Worm (Caenorhabditis elegans) whole organism, L1 larva: ENCODE results near the gene C06B3.1.

Experiments used
- C04F5.9 ChIP-seq: sonication (generic microtip); optimal IDR thresholded peaks from 2 replicates; lab custom pipeline; 2016; ENCODE audit warnings: missing genetic modification characterization, missing compliant biosample characterization
- C34B4.2 ChIP-seq: sonication (generic microtip); optimal IDR thresholded peaks from 2 replicates; lab custom pipeline; 2017; ENCODE audit warnings: mild to moderate bottlenecking, missing genetic modification characterization, missing compliant biosample characterization
- F16B12.6 ChIP-seq: fragments of 150-350 bp; optimal IDR thresholded peaks from 2 replicates; lab custom pipeline; 2014; ENCODE audit warnings: missing biosample characterization, missing genetic modification characterization
- aha-1 ChIP-seq: fragments of 150-350 bp; optimal IDR thresholded peaks from 2 replicates; lab custom pipeline; 2014; ENCODE audit warnings: missing biosample characterization, missing genetic modification characterization
- alr-1 ChIP-seq: fragments of 200-800 bp; sonication (Bioruptor generic); optimal IDR thresholded peaks from 2 replicates; lab custom pipeline; 2018; ENCODE audit warnings: borderline replicate concordance, mild to moderate bottlenecking, missing genetic modification characterization, missing compliant biosample characterization
- blmp-1 ChIP-seq: fragments of 150-350 bp; optimal IDR thresholded peaks from 2 replicates; lab custom pipeline; 2014; ENCODE audit warnings: missing biosample characterization, missing genetic modification characterization
- ceh-8 ChIP-seq: fragments of 200-800 bp; sonication (Bioruptor generic); optimal IDR thresholded peaks from 2 replicates; lab custom pipeline; 2018; ENCODE audit warnings: mild to moderate bottlenecking, missing genetic modification characterization, moderate library complexity, missing compliant biosample characterization
- ceh-82 ChIP-seq, 3 experiments: fragments of 150-350 bp in 1 of 3; sonication (generic microtip) in 2 of 3; optimal IDR thresholded peaks; 2 replicates each; lab custom pipeline; 2014 to 2017; ENCODE audit warnings: missing biosample characterization in 3 of 3, missing genetic modification characterization in 3 of 3
- ceh-88 ChIP-seq: fragments of 200-800 bp; sonication (Bioruptor generic); IDR thresholded peaks from 2 replicates; pipeline ENCODE4 v1.3.6; 2022; ENCODE audit warnings: missing genetic modification characterization, missing compliant biosample characterization
- ceh-90 ChIP-seq: sonication (generic microtip); optimal IDR thresholded peaks from 2 replicates; lab custom pipeline; 2016; ENCODE audit warnings: missing genetic modification characterization, missing compliant biosample characterization
- dpl-1 ChIP-seq, 3 experiments: fragments of 150-350 bp in 2 of 3; sonication (generic microtip) in 1 of 3; optimal IDR thresholded peaks; 2 replicates each; lab custom pipeline; 2014 to 2017; ENCODE audit warnings: missing biosample characterization in 3 of 3, missing genetic modification characterization in 3 of 3, missing genetic modification reagents in 3 of 3
- efl-3 ChIP-seq: fragments of 200-800 bp; sonication (Bioruptor generic); optimal IDR thresholded peaks from 2 replicates; lab custom pipeline; 2018; ENCODE audit warnings: mild to moderate bottlenecking, missing genetic modification characterization, missing compliant biosample characterization
- egl-27 ChIP-seq, 2 experiments: fragments of 150-350 bp in 1 of 2; sonication (generic microtip); optimal IDR thresholded peaks; 3 replicates each; lab custom pipeline; 2017 to 2018; ENCODE audit warnings: missing biosample characterization in 2 of 2, missing genetic modification characterization in 2 of 2, missing genetic modification reagents in 2 of 2
- fkh-10 ChIP-seq: sonication (generic microtip); optimal IDR thresholded peaks from 2 replicates; lab custom pipeline; 2017; ENCODE audit warnings: missing biosample characterization, missing genetic modification reagents, missing genetic modification characterization
- fkh-8 ChIP-seq: sonication (generic microtip); optimal IDR thresholded peaks from 2 replicates; lab custom pipeline; 2016; ENCODE audit warnings: mild to moderate bottlenecking, missing genetic modification characterization, missing compliant biosample characterization
- grh-1 ChIP-seq: fragments of 200-800 bp; sonication (Bioruptor generic); IDR thresholded peaks from 2 replicates; pipeline ENCODE4 v1.3.6; 2022; ENCODE audit warnings: missing genetic modification reagents, missing genetic modification characterization, missing compliant biosample characterization
- hlh-4 ChIP-seq: sonication (generic microtip); optimal IDR thresholded peaks from 2 replicates; lab custom pipeline; 2016; ENCODE audit warnings: mild to moderate bottlenecking, missing genetic modification characterization, missing compliant biosample characterization
- irx-1 ChIP-seq: sonication (generic microtip); optimal IDR thresholded peaks from 2 replicates; lab custom pipeline; 2016; ENCODE audit warnings: missing genetic modification characterization, missing compliant biosample characterization
- lin-14 ChIP-seq: fragments of 200-800 bp; sonication (Bioruptor generic); optimal IDR thresholded peaks from 2 replicates; lab custom pipeline; 2018; ENCODE audit warnings: mild to moderate bottlenecking, missing genetic modification characterization, moderate library complexity, missing compliant biosample characterization
- lin-15B ChIP-seq: fragments of 150-350 bp; sonication (generic microtip); optimal IDR thresholded peaks from 3 replicates; lab custom pipeline; 2014; ENCODE audit warnings: missing biosample characterization, missing genetic modification characterization
- lin-35 ChIP-seq, 2 experiments: fragments of 150-350 bp; optimal IDR thresholded peaks; 2 replicates each; lab custom pipeline; 2014; ENCODE audit warnings: missing biosample characterization in 2 of 2, missing genetic modification characterization in 2 of 2, missing genetic modification reagents in 2 of 2
- lir-3 ChIP-seq: sonication (generic microtip); optimal IDR thresholded peaks from 2 replicates; lab custom pipeline; 2016; ENCODE audit warnings: mild to moderate bottlenecking, missing genetic modification characterization, moderate library complexity, missing compliant biosample characterization; ENCODE audit not compliant: poor library complexity
- lsy-2 ChIP-seq, 2 experiments: fragments of 150-350 bp; optimal IDR thresholded peaks; 2 replicates each; lab custom pipeline; 2014; ENCODE audit warnings: missing biosample characterization in 2 of 2, missing genetic modification characterization in 2 of 2
- nhr-11 ChIP-seq: fragments of 150-350 bp; optimal IDR thresholded peaks from 2 replicates; lab custom pipeline; 2014; ENCODE audit warnings: missing biosample characterization, missing genetic modification characterization
- nhr-19 ChIP-seq: fragments of 200-800 bp; sonication (Bioruptor generic); conservative IDR thresholded peaks from 2 replicates; pipeline ENCODE4 v1.3.6; 2022; ENCODE audit warnings: missing genetic modification characterization, missing compliant biosample characterization
- nhr-20 ChIP-seq: sonication (generic microtip); optimal IDR thresholded peaks from 2 replicates; lab custom pipeline; 2016; ENCODE audit warnings: mild to moderate bottlenecking, missing genetic modification characterization, missing compliant biosample characterization
- nhr-237 ChIP-seq: fragments of 150-350 bp; optimal IDR thresholded peaks from 2 replicates; lab custom pipeline; 2014; ENCODE audit warnings: missing biosample characterization, missing genetic modification characterization
- nhr-47 ChIP-seq: sonication (generic microtip); optimal IDR thresholded peaks from 2 replicates; lab custom pipeline; 2016; ENCODE audit warnings: mild to moderate bottlenecking, missing genetic modification characterization, moderate library complexity, missing compliant biosample characterization
- nhr-77 ChIP-seq: fragments of 150-350 bp; optimal IDR thresholded peaks from 2 replicates; lab custom pipeline; 2014; ENCODE audit warnings: missing biosample characterization, missing genetic modification characterization
- sup-37 ChIP-seq: fragments of 200-800 bp; sonication (Bioruptor generic); optimal IDR thresholded peaks from 2 replicates; lab custom pipeline; 2018; ENCODE audit warnings: mild to moderate bottlenecking, missing genetic modification characterization, missing compliant biosample characterization
- tlp-1 ChIP-seq: fragments of 150-350 bp; optimal IDR thresholded peaks from 2 replicates; lab custom pipeline; 2014; ENCODE audit warnings: missing biosample characterization, missing genetic modification characterization
- unc-30 ChIP-seq: sonication (generic microtip); optimal IDR thresholded peaks from 2 replicates; lab custom pipeline; 2017; ENCODE audit warnings: missing biosample characterization, missing genetic modification characterization
- unc-98 ChIP-seq: fragments of 200-800 bp; sonication (Bioruptor generic); IDR thresholded peaks from 2 replicates; pipeline ENCODE4 v1.3.6; 2022; ENCODE audit warnings: missing genetic modification characterization, missing compliant biosample characterization
- ztf-4 ChIP-seq: fragments of 150-350 bp; optimal IDR thresholded peaks from 2 replicates; lab custom pipeline; 2014; ENCODE audit warnings: missing biosample characterization, missing genetic modification characterization

The C06B3.1 gene

ce11 chrV:13902495-13902894 lies at the start of gene C06B3.1:
C06B3.1 (plus strand) TSS chrV:13902795.
- no peak for TF ChIP-seq unc-98 (GFP tag; lab: Robert Waterston, UW)
- TF ChIP-seq F16B12.6 (tag; lab: Kevin White, UChicago) = no peak
- no peak for TF ChIP-seq C04F5.9 (tag; lab: Kevin White, UChicago)
- TF ChIP-seq ceh-82 (tag; optimal IDR thresholded peaks at IDR 0.05; lab: Kevin White, UChicago) = no peak
- no peak for TF ChIP-seq grh-1 (GFP tag; lab: Robert Waterston, UW)
- no peak for TF ChIP-seq nhr-77 (tag; lab: Kevin White, UChicago)
- no peak for TF ChIP-seq hlh-4 (tag; lab: Kevin White, UChicago)
- TF ChIP-seq unc-30 (tag; lab: Kevin White, UChicago) = no peak

ce11 chrV:13854306-13854705 lies 48.3 kb upstream of the C06B3.1 start, which contains the start of gene ttr-21:
ttr-21 (minus strand) TSS chrV:13854405.
- TF ChIP-seq nhr-20 (tag; lab: Kevin White, UChicago) (peak; percentile 9), lir-3 (tag; lab: Kevin White, UChicago) (no peak), nhr-237 (tag; lab: Kevin White, UChicago) (no peak), hlh-4 (tag; lab: Kevin White, UChicago) (no peak)

- TF ChIP-seq nhr-237 (tag; lab: Kevin White, UChicago) = no peak
- TF ChIP-seq unc-30 (tag; lab: Kevin White, UChicago) = no peak
Measured at ce11 chrV:13856376-13856775, 46.2 kb upstream of the C06B3.1 start, which contains the start of gene srx-134. srx-134 (minus strand) TSS chrV:13856476.

- TF ChIP-seq ceh-90 (tag; lab: Kevin White, UChicago) (no peak), irx-1 (tag; lab: Kevin White, UChicago) (no peak), dpl-1 (GFP tag; optimal IDR thresholded peaks at IDR 0.05; lab: Kevin White, UChicago) (no peak), nhr-77 (tag; lab: Kevin White, UChicago) (no peak), blmp-1 (tag; lab: Kevin White, UChicago) (no peak), F16B12.6 (tag; lab: Kevin White, UChicago) (no peak), nhr-237 (tag; lab: Kevin White, UChicago) (no peak), tlp-1 (tag; lab: Kevin White, UChicago) (no peak), ceh-82 (tag; optimal IDR thresholded peaks at IDR 0.05; lab: Kevin White, UChicago) (no peak), ztf-4 (tag; lab: Kevin White, UChicago) (no peak), alr-1 (tag; lab: Kevin White, UChicago) (no peak), lin-14 (GFP tag; lab: Kevin White, UChicago) (no peak), egl-27 (tag; optimal IDR thresholded peaks at IDR 0.05; lab: Kevin White, UChicago) (no peak)
Measured at ce11 chrV:13857132-13857531, 45.5 kb upstream of the C06B3.1 start, which contains the start of gene srx-136. srx-136 (plus strand) TSS chrV:13857432.

- TF ChIP-seq hlh-4 (tag; lab: Kevin White, UChicago) (no peak), lsy-2 (tag; optimal IDR thresholded peaks at IDR 0.05; lab: Kevin White, UChicago) (no peak), nhr-11 (tag; lab: Kevin White, UChicago) (no peak), ceh-88 (GFP tag; lab: Robert Waterston, UW) (no peak), lin-15B (tag; lab: Kevin White, UChicago) (no peak), C34B4.2 (tag; lab: Kevin White, UChicago) (no peak), lin-14 (GFP tag; lab: Kevin White, UChicago) (no peak), aha-1 (no peak), nhr-47 (tag; lab: Kevin White, UChicago) (no peak), ceh-8 (GFP tag; lab: Kevin White, UChicago) (no peak), ceh-90 (tag; lab: Kevin White, UChicago) (no peak)
Measured at ce11 chrV:13858906-13859305, 43.7 kb upstream of the C06B3.1 start, which contains the start of gene srx-135. srx-135 (plus strand) TSS chrV:13859206.

- TF ChIP-seq fkh-10 (GFP tag; lab: Kevin White, UChicago) (no peak), ceh-90 (tag; lab: Kevin White, UChicago) (no peak), nhr-237 (tag; lab: Kevin White, UChicago) (no peak), lin-15B (tag; lab: Kevin White, UChicago) (no peak), egl-27 (tag; optimal IDR thresholded peaks at IDR 0.05; lab: Kevin White, UChicago) (no peak), lin-35 (GFP tag; optimal IDR thresholded peaks at IDR 0.05; lab: Kevin White, UChicago) (no peak), ceh-88 (GFP tag; lab: Robert Waterston, UW) (no peak), nhr-19 (GFP tag; lab: Robert Waterston, UW) (no peak), fkh-8 (tag; lab: Kevin White, UChicago) (no peak), sup-37 (GFP tag; lab: Kevin White, UChicago) (no peak), aha-1 (no peak), tlp-1 (tag; lab: Kevin White, UChicago) (no peak), efl-3 (GFP tag; lab: Kevin White, UChicago) (no peak)
Measured at ce11 chrV:13862505-13862904, 40.1 kb upstream of the C06B3.1 start, which contains the start of gene srx-137. srx-137 (plus strand) TSS chrV:13862805.
